Worm (Caenorhabditis elegans): ENCODE data around the gene Y57A10A.29.

Y57A10A.29 gene

ce11 chrII:12279259-12279658 is at the start of gene Y57A10A.29, which contains the start of gene tric-1B.2:
TSS of gene Y57A10A.29 (plus strand) at chrII:12279561.
TSS of gene tric-1B.2 (minus strand) at chrII:12279387.
- no peak for TF ChIP-seq M03D4.4 (tag; optimal IDR thresholded peaks at IDR 0.05)
- TF ChIP-seq sptf-1 (tag; optimal IDR thresholded peaks at IDR 0.05), result no peak
- peak; percentile 67 for TF ChIP-seq ces-1 (GFP tag; optimal IDR thresholded peaks at IDR 0.05)
- no peak for TF ChIP-seq ham-2 (GFP tag; optimal IDR thresholded peaks at IDR 0.05)
- TF ChIP-seq ceh-39 (tag; optimal IDR thresholded peaks at IDR 0.05), result no peak
- TF ChIP-seq ztf-11 (tag; optimal IDR thresholded peaks at IDR 0.05), result no peak
- TF ChIP-seq sem-2 (GFP tag; optimal IDR thresholded peaks at IDR 0.05), result no peak

- peak; percentile 24 for TF ChIP-seq lsy-2 (tag; optimal IDR thresholded peaks at IDR 0.05)
- no peak for TF ChIP-seq sptf-1 (tag; optimal IDR thresholded peaks at IDR 0.05)
- TF ChIP-seq sem-2 (GFP tag; optimal IDR thresholded peaks at IDR 0.05), result no peak
- no peak for TF ChIP-seq unc-62 (GFP tag; optimal IDR thresholded peaks at IDR 0.05)
- TF ChIP-seq M03D4.4 (tag; optimal IDR thresholded peaks at IDR 0.05), result no peak
- TF ChIP-seq ceh-83 (GFP tag; optimal IDR thresholded peaks at IDR 0.05), result no peak
- no peak for TF ChIP-seq ces-1 (GFP tag; optimal IDR thresholded peaks at IDR 0.05)
- TF ChIP-seq elt-3 (tag; optimal IDR thresholded peaks at IDR 0.05), result no peak
- TF ChIP-seq ham-2 (GFP tag; optimal IDR thresholded peaks at IDR 0.05), result peak; percentile 61
- no peak for TF ChIP-seq unc-39 (tag; optimal IDR thresholded peaks at IDR 0.05)
- no peak for TF ChIP-seq blmp-1 (tag; optimal IDR thresholded peaks at IDR 0.05)
- no peak for TF ChIP-seq bed-3 (GFP tag; optimal IDR thresholded peaks at IDR 0.05)
- no peak for TF ChIP-seq pha-4 (tag; optimal IDR thresholded peaks at IDR 0.05)
- no peak for TF ChIP-seq nhr-28 (tag; optimal IDR thresholded peaks at IDR 0.05)
- no peak for TF ChIP-seq zip-8 (tag; optimal IDR thresholded peaks at IDR 0.05)
Measured at ce11 chrII:12237555-12237954, 41.8 kb upstream of the Y57A10A.29 start.

- no peak for TF ChIP-seq zip-8 (tag; optimal IDR thresholded peaks at IDR 0.05)
- no peak for TF ChIP-seq flh-1 (GFP tag; optimal IDR thresholded peaks at IDR 0.05)
- no peak for TF ChIP-seq nhr-237 (tag; optimal IDR thresholded peaks at IDR 0.05)
- TF ChIP-seq unc-62 (GFP tag; optimal IDR thresholded peaks at IDR 0.05), result no peak
- TF ChIP-seq lsy-2 (tag; optimal IDR thresholded peaks at IDR 0.05), result no peak
- peak; percentile 93 for TF ChIP-seq elt-1 (tag; optimal IDR thresholded peaks at IDR 0.05; ENCODE audit: borderline replicate concordance, insufficient read depth)
- TF ChIP-seq mab-5 (tag; optimal IDR thresholded peaks at IDR 0.05), result no peak
- no peak for TF ChIP-seq bed-3 (GFP tag; optimal IDR thresholded peaks at IDR 0.05)
- no peak for TF ChIP-seq ceh-39 (tag; optimal IDR thresholded peaks at IDR 0.05)
- TF ChIP-seq ham-2 (GFP tag; optimal IDR thresholded peaks at IDR 0.05), result peak; percentile 8
- no peak for TF ChIP-seq hlh-1 (tag; optimal IDR thresholded peaks at IDR 0.05)
- no peak for TF ChIP-seq tbx-8 (GFP tag; optimal IDR thresholded peaks at IDR 0.05)
Measured at ce11 chrII:12239449-12239848, 39.9 kb upstream of the Y57A10A.29 start.

ce11 chrII:12240088-12240487 is 39.3 kb upstream of the Y57A10A.29 start, which contains the start of gene txdc-12.1:
TSS of gene txdc-12.1 (plus strand) at chrII:12240388.
- TF ChIP-seq mls-2 (tag; optimal IDR thresholded peaks at IDR 0.05), result no peak
- no peak for TF ChIP-seq nhr-237 (tag; optimal IDR thresholded peaks at IDR 0.05)
- TF ChIP-seq lin-13 (tag; optimal IDR thresholded peaks at IDR 0.05), result no peak
- no peak for TF ChIP-seq elt-1 (tag; optimal IDR thresholded peaks at IDR 0.05; ENCODE audit: borderline replicate concordance, insufficient read depth)
- TF ChIP-seq sptf-1 (tag; optimal IDR thresholded peaks at IDR 0.05), result no peak
- no peak for TF ChIP-seq blmp-1 (tag; optimal IDR thresholded peaks at IDR 0.05)
- no peak for TF ChIP-seq hlh-1 (tag; optimal IDR thresholded peaks at IDR 0.05)
- no peak for TF ChIP-seq zip-8 (tag; optimal IDR thresholded peaks at IDR 0.05)
- TF ChIP-seq ces-1 (GFP tag; optimal IDR thresholded peaks at IDR 0.05), result no peak
- TF ChIP-seq lsy-2 (tag; optimal IDR thresholded peaks at IDR 0.05), result no peak
- TF ChIP-seq cnd-1 (tag; optimal IDR thresholded peaks at IDR 0.05), result no peak
- no peak for TF ChIP-seq nhr-12 (tag; optimal IDR thresholded peaks at IDR 0.05)

ce11 chrII:12241792-12242191 is 37.6 kb upstream of the Y57A10A.29 start:
- TF ChIP-seq drap-1 (GFP tag; optimal IDR thresholded peaks at IDR 0.05) (no peak), ztf-11 (tag; optimal IDR thresholded peaks at IDR 0.05) (no peak), lin-13 (tag; optimal IDR thresholded peaks at IDR 0.05) (no peak), mls-2 (tag; optimal IDR thresholded peaks at IDR 0.05) (no peak), hlh-1 (tag; optimal IDR thresholded peaks at IDR 0.05) (no peak), nhr-76 (tag; optimal IDR thresholded peaks at IDR 0.05) (no peak), nhr-12 (tag; optimal IDR thresholded peaks at IDR 0.05) (no peak)

ce11 chrII:12242551-12242950 is 36.8 kb upstream of the Y57A10A.29 start, which contains the start of gene Y57A10A.24:
TSS of gene Y57A10A.24 (plus strand) at chrII:12242946.
- no peak for TF ChIP-seq drap-1 (GFP tag; optimal IDR thresholded peaks at IDR 0.05)
- no peak for TF ChIP-seq mab-5 (tag; optimal IDR thresholded peaks at IDR 0.05)
- peak; percentile 17 for TF ChIP-seq sptf-1 (tag; optimal IDR thresholded peaks at IDR 0.05)
- TF ChIP-seq nhr-2 (tag; optimal IDR thresholded peaks at IDR 0.05), result no peak
